Fruit fly (Drosophila melanogaster) whole organism, embryonic: ENCODE results near the gene CG31926.
A peak's percentile ranks its signal among the peaks of the same experiment; 100 is the strongest.

Source experiments
- ATbp ChIP-seq: fragments of 200-800 bp; sonication (Bioruptor generic); optimal IDR thresholded peaks from 2 replicates; lab custom pipeline; 2017; ENCODE audit warnings: missing biosample characterization, mild to moderate bottlenecking, missing genetic modification characterization, missing genetic modification reagents
- Awh ChIP-seq: fragments of 200-800 bp; sonication (Bioruptor generic); IDR thresholded peaks from 2 replicates; pipeline ENCODE4, ENCODE4 v1.3.6; 2022; ENCODE audit warnings: missing biosample characterization, missing genetic modification characterization
- B-H2 ChIP-seq: fragments of 200-800 bp; sonication (Bioruptor generic); optimal IDR thresholded peaks from 2 replicates; lab custom pipeline; 2018; ENCODE audit warnings: missing biosample characterization, mild to moderate bottlenecking, missing genetic modification characterization
- Blimp-1 ChIP-seq: fragments of 200-800 bp; sonication (Bioruptor generic); optimal IDR thresholded peaks from 3 replicates; lab custom pipeline; 2018; ENCODE audit warnings: missing biosample characterization, missing genetic modification characterization, mild to moderate bottlenecking, moderate library complexity, missing genetic modification reagents
- CG10267 ChIP-seq: fragments of 200-800 bp; sonication (Bioruptor generic); optimal IDR thresholded peaks from 2 replicates; lab custom pipeline; 2018; ENCODE audit warnings: missing biosample characterization, mild to moderate bottlenecking, missing genetic modification characterization, moderate library complexity
- CG14710 ChIP-seq: fragments of 200-800 bp; sonication (Bioruptor generic); optimal IDR thresholded peaks from 3 replicates; lab custom pipeline; 2019; ENCODE audit warnings: missing biosample characterization, mild to moderate bottlenecking, missing genetic modification characterization, moderate library complexity
- CG1529 ChIP-seq: fragments of 200-800 bp; sonication (Bioruptor generic); optimal IDR thresholded peaks from 3 replicates; lab custom pipeline; 2018; ENCODE audit warnings: missing biosample characterization, missing genetic modification characterization
- CG15479 ChIP-seq: fragments of 200-800 bp; sonication (Bioruptor generic); optimal IDR thresholded peaks from 3 replicates; lab custom pipeline; 2019; ENCODE audit warnings: missing biosample characterization, mild to moderate bottlenecking, missing genetic modification characterization, moderate library complexity
- CG1602 ChIP-seq: fragments of 200-800 bp; sonication (Bioruptor generic); optimal IDR thresholded peaks from 3 replicates; lab custom pipeline; 2016; ENCODE audit warnings: missing biosample characterization, missing genetic modification characterization
- CG1647 ChIP-seq: fragments of 200-800 bp; sonication (Bioruptor generic); optimal IDR thresholded peaks from 3 replicates; lab custom pipeline; 2016; ENCODE audit warnings: missing biosample characterization, missing genetic modification characterization
- CG17568 ChIP-seq: fragments of 200-800 bp; sonication (Bioruptor generic); optimal IDR thresholded peaks from 2 replicates; lab custom pipeline; 2018; ENCODE audit warnings: missing biosample characterization, mild to moderate bottlenecking, missing genetic modification characterization, moderate library complexity
- CG2120 ChIP-seq: fragments of 200-800 bp; sonication (Bioruptor generic); optimal IDR thresholded peaks from 3 replicates; lab custom pipeline; 2016; ENCODE audit warnings: missing biosample characterization, missing genetic modification characterization
- CG6254 ChIP-seq: fragments of 200-800 bp; sonication (Bioruptor generic); optimal IDR thresholded peaks from 3 replicates; lab custom pipeline; 2017; ENCODE audit warnings: mild to moderate bottlenecking, missing biosample characterization, missing genetic modification reagents, missing genetic modification characterization
- CG6689 ChIP-seq: fragments of 200-800 bp; sonication (Bioruptor generic); IDR thresholded peaks from 2 replicates; pipeline ENCODE4 v1.3.6; 2022; ENCODE audit warnings: missing biosample characterization, missing genetic modification characterization
- CG6854 ChIP-seq: fragments of 200-800 bp; sonication (Bioruptor generic); optimal IDR thresholded peaks from 3 replicates; lab custom pipeline; 2017; ENCODE audit warnings: missing biosample characterization, mild to moderate bottlenecking, missing genetic modification characterization
- CG9932 ChIP-seq: fragments of 200-800 bp; sonication (Bioruptor generic); IDR thresholded peaks from 2 replicates; pipeline ENCODE4 v1.3.6; 2022; ENCODE audit warnings: missing biosample characterization, missing genetic modification characterization
- Dek ChIP-seq: fragments of 200-800 bp; sonication (Bioruptor generic); optimal IDR thresholded peaks from 3 replicates; lab custom pipeline; 2019; ENCODE audit warnings: missing biosample characterization, mild to moderate bottlenecking, missing genetic modification characterization, moderate library complexity
- Dfd ChIP-seq, 2 experiments: fragments of >200 bp; optimal IDR thresholded peaks; 2 replicates each; lab custom pipeline; 2017; ENCODE audit warnings: missing biosample characterization in 2 of 2, missing genetic modification characterization in 2 of 2
- Dp ChIP-seq: fragments of 200-800 bp; sonication (Bioruptor generic); optimal IDR thresholded peaks from 2 replicates; lab custom pipeline; 2018; ENCODE audit warnings: missing biosample characterization, mild to moderate bottlenecking, missing genetic modification characterization, moderate library complexity
- E2f1 ChIP-seq: fragments of 200-800 bp; sonication (Bioruptor generic); IDR thresholded peaks from 2 replicates; pipeline ENCODE4 v1.3.6; 2022; ENCODE audit warnings: missing biosample characterization, missing genetic modification characterization
- HHEX ChIP-seq: fragments of 200-800 bp; sonication (Bioruptor generic); optimal IDR thresholded peaks from 3 replicates; lab custom pipeline; 2017; ENCODE audit warnings: missing biosample characterization, mild to moderate bottlenecking, missing genetic modification characterization, missing genetic modification reagents
- MBD-R2 ChIP-seq: fragments of 200-800 bp; sonication (Bioruptor generic); IDR thresholded peaks from 2 replicates; pipeline ENCODE4 v1.3.6; 2022; ENCODE audit warnings: missing biosample characterization, missing genetic modification characterization
- Meics ChIP-seq: fragments of 200-800 bp; sonication (Bioruptor generic); optimal IDR thresholded peaks from 2 replicates; lab custom pipeline; 2017; ENCODE audit warnings: missing biosample characterization, mild to moderate bottlenecking, missing genetic modification characterization
- Trl ChIP-seq, 3 experiments: fragments of >200 bp in 2 of 3; fragments of 200-800 bp in 1 of 3; sonication (Bioruptor generic) in 1 of 3; optimal IDR thresholded peaks; 2 replicates in 1 of 3; 3 replicates in 2 of 3; lab custom pipeline; 2016 to 2017; ENCODE audit warnings: missing biosample characterization in 1 of 3, missing genetic modification characterization in 1 of 3
- Xrp1 ChIP-seq: fragments of 200-800 bp; sonication (Bioruptor generic); IDR thresholded peaks from 2 replicates; pipeline ENCODE4 v1.3.6; 2022; ENCODE audit warnings: missing biosample characterization, missing genetic modification characterization
- ab ChIP-seq: fragments of 200-800 bp; sonication (Bioruptor generic); optimal IDR thresholded peaks from 2 replicates; lab custom pipeline; 2016; ENCODE audit warnings: missing biosample characterization, missing genetic modification characterization
- amos ChIP-seq: fragments of 200-800 bp; sonication (Bioruptor generic); IDR thresholded peaks from 2 replicates; pipeline ENCODE4 v1.3.6; 2022; ENCODE audit warnings: missing biosample characterization, missing genetic modification characterization; ENCODE audit not compliant: partially characterized antibody
- ara ChIP-seq: fragments of 200-800 bp; sonication (Bioruptor generic); IDR thresholded peaks from 2 replicates; pipeline ENCODE4 v1.3.6; 2022; ENCODE audit warnings: missing biosample characterization, missing genetic modification characterization
- az2 ChIP-seq: fragments of 200-800 bp; sonication (Bioruptor generic); optimal IDR thresholded peaks from 3 replicates; lab custom pipeline; 2016; ENCODE audit warnings: missing biosample characterization, missing genetic modification characterization
- bab2 ChIP-seq: fragments of 200-800 bp; sonication (Bioruptor generic); optimal IDR thresholded peaks from 2 replicates; lab custom pipeline; 2016; ENCODE audit warnings: missing biosample characterization, missing genetic modification characterization
- bcd ChIP-seq: fragments of 200-800 bp; sonication (Bioruptor generic); optimal IDR thresholded peaks from 2 replicates; lab custom pipeline; 2017; ENCODE audit warnings: missing biosample characterization, mild to moderate bottlenecking, missing genetic modification characterization
- bigmax ChIP-seq: fragments of 200-800 bp; sonication (Bioruptor generic); optimal IDR thresholded peaks from 2 replicates; lab custom pipeline; 2018; ENCODE audit warnings: missing biosample characterization, mild to moderate bottlenecking, missing genetic modification characterization
- bsh ChIP-seq, 2 experiments: fragments of 200-800 bp; sonication (Bioruptor generic); optimal IDR thresholded peaks; 2 replicates each; lab custom pipeline; 2017 to 2018; ENCODE audit warnings: mild to moderate bottlenecking in 2 of 2, missing biosample characterization in 2 of 2, missing genetic modification characterization in 2 of 2, moderate library complexity in 1 of 2
- cwo ChIP-seq: fragments of 200-800 bp; sonication (Bioruptor generic); optimal IDR thresholded peaks from 3 replicates; lab custom pipeline; 2017; ENCODE audit warnings: missing biosample characterization, missing genetic modification characterization, mild to moderate bottlenecking, moderate library complexity, missing genetic modification reagents
- exex ChIP-seq: fragments of 200-800 bp; sonication (Bioruptor generic); optimal IDR thresholded peaks from 4 replicates; lab custom pipeline; 2018; ENCODE audit warnings: missing biosample characterization, mild to moderate bottlenecking, missing genetic modification characterization, moderate library complexity
- fd96Cb ChIP-seq: fragments of 200-800 bp; sonication (Bioruptor generic); optimal IDR thresholded peaks from 2 replicates; lab custom pipeline; 2018; ENCODE audit warnings: missing biosample characterization, mild to moderate bottlenecking, missing genetic modification characterization, moderate library complexity
- gt ChIP-seq: fragments of 200-800 bp; sonication (Bioruptor generic); IDR thresholded peaks from 2 replicates; pipeline ENCODE4 v1.3.6; 2022; ENCODE audit warnings: missing biosample characterization, missing genetic modification characterization
- ken ChIP-seq: fragments of 200-800 bp; sonication (Bioruptor generic); IDR thresholded peaks from 3 replicates; pipeline ENCODE4 v1.3.6; 2022; ENCODE audit warnings: missing biosample characterization, missing genetic modification characterization
- knrl ChIP-seq: fragments of 200-800 bp; sonication (Bioruptor generic); IDR thresholded peaks from 3 replicates; pipeline ENCODE4 v1.3.6; 2022; ENCODE audit warnings: missing biosample characterization, missing genetic modification characterization; ENCODE audit not compliant: partially characterized antibody
- lbe ChIP-seq: fragments of 200-800 bp; sonication (Bioruptor generic); optimal IDR thresholded peaks from 2 replicates; lab custom pipeline; 2016; ENCODE audit warnings: missing biosample characterization, mild to moderate bottlenecking, missing genetic modification characterization
- nmo ChIP-seq: fragments of 200-800 bp; sonication (Bioruptor generic); optimal IDR thresholded peaks from 2 replicates; lab custom pipeline; 2018; ENCODE audit warnings: missing biosample characterization, mild to moderate bottlenecking, missing genetic modification characterization, moderate library complexity
- prd ChIP-seq, 3 experiments: fragments of >200 bp in 2 of 3; fragments of 200-800 bp in 1 of 3; sonication (Bioruptor generic) in 1 of 3; optimal IDR thresholded peaks in 2 of 3; IDR thresholded peaks in 1 of 3; 2 replicates in 2 of 3; 3 replicates in 1 of 3; pipeline versions ENCODE4 v1.3.6 to Lab custom; 2017 to 2022; ENCODE audit warnings: missing biosample characterization in 1 of 3, missing genetic modification characterization in 1 of 3
- pros ChIP-seq: fragments of 200-800 bp; sonication (Bioruptor generic); optimal IDR thresholded peaks from 3 replicates; lab custom pipeline; 2019; ENCODE audit warnings: missing biosample characterization, mild to moderate bottlenecking, missing genetic modification characterization, moderate library complexity
- ranshi ChIP-seq: fragments of 200-800 bp; sonication (Bioruptor generic); IDR thresholded peaks from 2 replicates; pipeline ENCODE4 v1.3.6; 2022; ENCODE audit warnings: missing biosample characterization, missing genetic modification characterization
- repo ChIP-seq: fragments of 200-800 bp; sonication (Bioruptor generic); optimal IDR thresholded peaks from 2 replicates; lab custom pipeline; 2016; ENCODE audit warnings: missing biosample characterization, missing genetic modification characterization
- sc ChIP-seq, 3 experiments: fragments of >200 bp in 2 of 3; fragments of 200-800 bp in 1 of 3; sonication (Bioruptor generic) in 1 of 3; optimal IDR thresholded peaks; 2 replicates in 2 of 3; 3 replicates in 1 of 3; lab custom pipeline; 2017; ENCODE audit warnings: mild to moderate bottlenecking in 1 of 3, missing biosample characterization in 1 of 3, missing genetic modification characterization in 1 of 3, missing genetic modification reagents in 1 of 3
- tgo ChIP-seq: fragments of 200-800 bp; sonication (Bioruptor generic); IDR thresholded peaks from 3 replicates; pipeline ENCODE4 v1.3.6; 2022; ENCODE audit warnings: missing biosample characterization, missing genetic modification characterization
- unc-4 ChIP-seq: fragments of 200-800 bp; sonication (Bioruptor generic); IDR thresholded peaks from 2 replicates; pipeline ENCODE4 v1.3.6; 2022; ENCODE audit warnings: missing biosample characterization, missing genetic modification characterization; ENCODE audit not compliant: partially characterized antibody

CG31926 gene

DNA sequence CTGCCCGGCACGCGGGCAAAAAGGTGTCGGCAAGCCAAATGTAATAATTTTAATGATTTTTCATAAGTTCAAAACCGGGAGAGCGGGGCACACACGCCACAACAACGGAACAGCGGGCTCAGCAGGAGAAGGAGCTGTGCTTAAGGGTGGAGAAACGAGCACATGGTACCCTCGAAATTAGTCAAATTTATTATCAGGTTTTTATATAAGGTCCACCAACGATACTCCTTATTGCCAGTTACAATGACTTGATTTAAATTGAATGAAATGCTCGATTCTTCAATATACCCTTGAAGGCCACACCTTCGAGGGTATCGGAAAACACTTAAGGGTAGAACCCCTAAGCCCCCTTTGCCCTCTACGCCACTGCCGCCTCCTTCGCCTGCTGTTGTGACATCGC lies 21.8 kb upstream of the CG31926 start:
- TF ChIP-seq CG1529 (GFP tag; lab: Kevin White, UChicago) (no peak), ranshi (GFP tag; lab: Robert Waterston, UW) (peak; percentile 56; the same call in 1 of the 2 replicates), MBD-R2 (GFP tag; lab: Robert Waterston, UW) (peak; percentile 28; the same call in 1 of the 2 replicates), prd (optimal IDR thresholded peaks at IDR 0.05; lab: Kevin White, UChicago) (no peak), prd (GFP tag; IDR thresholded peaks at IDR 0.05; lab: Robert Waterston, UW) (peak; percentile 86), exex (no peak), Blimp-1 (GFP tag; lab: Kevin White, UChicago) (peak; percentile 44), CG2120 (GFP tag; lab: Kevin White, UChicago) (peak; percentile 7), amos (no peak), gt (GFP tag; lab: Robert Waterston, UW) (peak; percentile 45; the same call in 1 of the 2 replicates), Dfd (GFP tag; optimal IDR thresholded peaks at IDR 0.05; lab: Kevin White, UChicago) (no peak), E2f1 (GFP tag; lab: Robert Waterston, UW) (peak; percentile 64), repo (no peak), unc-4 (GFP tag; lab: Robert Waterston, UW) (no peak), CG15479 (GFP tag; lab: Kevin White, UChicago) (no peak), ab (GFP tag; lab: Kevin White, UChicago) (no peak), HHEX (peak; percentile 24), tgo (GFP tag; lab: Robert Waterston, UW) (peak; percentile 74), bigmax (GFP tag; lab: Kevin White, UChicago) (no peak), Meics (GFP tag; lab: Kevin White, UChicago) (peak; percentile 4), ken (GFP tag; lab: Robert Waterston, UW) (peak; percentile 56; the same call in 1 of the 3 replicates), CG9932 (GFP tag; lab: Robert Waterston, UW) (peak; percentile 33; the same call in 1 of the 2 replicates), CG10267 (peak; percentile 36), B-H2 (GFP tag; lab: Kevin White, UChicago) (no peak), CG6689 (GFP tag; lab: Robert Waterston, UW) (peak; percentile 68), CG17568 (GFP tag; lab: Kevin White, UChicago) (no peak), CG1602 (GFP tag; lab: Kevin White, UChicago) (peak; percentile 18), az2 (GFP tag; lab: Kevin White, UChicago) (peak; percentile 13), cwo (GFP tag; lab: Kevin White, UChicago) (no peak), Dek (tag; lab: Kevin White, UChicago) (no peak), CG14710 (tag; lab: Kevin White, UChicago) (peak; percentile 42), Xrp1 (GFP tag; lab: Robert Waterston, UW) (peak; percentile 92), CG1647 (GFP tag; lab: Kevin White, UChicago) (no peak), lbe (no peak), bab2 (GFP tag; lab: Kevin White, UChicago) (peak; percentile 6), CG6854 (GFP tag; lab: Kevin White, UChicago) (no peak), fd96Cb (tag; lab: Kevin White, UChicago) (peak; percentile 35), nmo (GFP tag; lab: Kevin White, UChicago) (peak; percentile 45), CG6254 (GFP tag; lab: Kevin White, UChicago) (peak; percentile 36), Awh (GFP tag; lab: Robert Waterston, UW) (peak; percentile 27; the same call in 1 of the 2 replicates), Dp (GFP tag; lab: Kevin White, UChicago) (no peak), ara (GFP tag; lab: Robert Waterston, UW) (peak; percentile 87), bcd (peak; percentile 25), knrl (GFP tag; lab: Robert Waterston, UW) (0 out of 3 replicates have a peak, but pooled peaks have one; percentile 16), pros (GFP tag; lab: Kevin White, UChicago) (peak; percentile 89), sc (optimal IDR thresholded peaks at IDR 0.05; lab: Kevin White, UChicago) (no peak), sc (GFP tag; optimal IDR thresholded peaks at IDR 0.05; lab: Kevin White, UChicago) (peak; percentile 16), bsh (GFP tag; optimal IDR thresholded peaks at IDR 0.05; lab: Kevin White, UChicago) (peak in 1 of 2 experiments; percentile 55), Trl (optimal IDR thresholded peaks at IDR 0.05; lab: Kevin White, UChicago) (no peak), Trl (GFP tag; optimal IDR thresholded peaks at IDR 0.05; lab: Kevin White, UChicago) (peak; percentile 2), ATbp (peak; percentile 24)
